Worm (Caenorhabditis elegans) whole organism, late embryonic: ENCODE data around the gene C16A3.2.

Experiments
- K09A11.1 ChIP-seq: sonication (generic microtip); optimal IDR thresholded peaks from 2 replicates; lab custom pipeline; 2017; ENCODE audit warnings: antibody characterized with exemption, mild to moderate bottlenecking, missing genetic modification characterization, missing compliant biosample characterization; ENCODE audit not compliant: insufficient read depth
- ceh-18 ChIP-seq: sonication (generic microtip); optimal IDR thresholded peaks from 2 replicates; lab custom pipeline; 2016; ENCODE audit warnings: missing genetic modification characterization, missing compliant biosample characterization
- dve-1 ChIP-seq: sonication (generic microtip); optimal IDR thresholded peaks from 2 replicates; lab custom pipeline; 2017; ENCODE audit warnings: antibody characterized with exemption, mild to moderate bottlenecking, missing genetic modification characterization, missing compliant biosample characterization
- elt-2 ChIP-seq: sonication (generic microtip); optimal IDR thresholded peaks from 2 replicates; lab custom pipeline; 2016; ENCODE audit warnings: missing genetic modification reagents, missing genetic modification characterization, missing compliant biosample characterization
- fkh-10 ChIP-seq: fragments of 150-350 bp; optimal IDR thresholded peaks from 2 replicates; lab custom pipeline; 2014; ENCODE audit warnings: missing biosample characterization, missing genetic modification reagents, missing genetic modification characterization
- gmeb-2 ChIP-seq: sonication (generic microtip); optimal IDR thresholded peaks from 2 replicates; lab custom pipeline; 2016; ENCODE audit warnings: missing genetic modification characterization, inconsistent platforms, missing compliant biosample characterization
- npax-4 ChIP-seq: sonication (generic microtip); optimal IDR thresholded peaks from 2 replicates; lab custom pipeline; 2016; ENCODE audit warnings: missing genetic modification characterization, missing compliant biosample characterization
- pha-4 ChIP-seq: fragments of 150-350 bp; optimal IDR thresholded peaks from 2 replicates; lab custom pipeline; 2018; ENCODE audit warnings: missing biosample characterization, missing genetic modification reagents, missing genetic modification characterization
- pqm-1 ChIP-seq: sonication (generic microtip); optimal IDR thresholded peaks from 2 replicates; lab custom pipeline; 2016; ENCODE audit warnings: missing genetic modification characterization, missing compliant biosample characterization
- sdc-2 ChIP-seq: sonication (generic microtip); optimal IDR thresholded peaks from 2 replicates; lab custom pipeline; 2016; ENCODE audit warnings: missing genotype, missing genetic modification characterization, missing compliant biosample characterization
- sox-2 ChIP-seq: fragments of 200-800 bp; sonication (Bioruptor generic); IDR thresholded peaks from 2 replicates; pipeline ENCODE4 v1.3.6; 2022; ENCODE audit warnings: missing genetic modification reagents, missing genetic modification characterization, missing compliant biosample characterization
- ttx-3 ChIP-seq: sonication (generic microtip); optimal IDR thresholded peaks from 2 replicates; lab custom pipeline; 2016; ENCODE audit warnings: missing genetic modification reagents, missing genetic modification characterization, missing compliant biosample characterization

DNA sequence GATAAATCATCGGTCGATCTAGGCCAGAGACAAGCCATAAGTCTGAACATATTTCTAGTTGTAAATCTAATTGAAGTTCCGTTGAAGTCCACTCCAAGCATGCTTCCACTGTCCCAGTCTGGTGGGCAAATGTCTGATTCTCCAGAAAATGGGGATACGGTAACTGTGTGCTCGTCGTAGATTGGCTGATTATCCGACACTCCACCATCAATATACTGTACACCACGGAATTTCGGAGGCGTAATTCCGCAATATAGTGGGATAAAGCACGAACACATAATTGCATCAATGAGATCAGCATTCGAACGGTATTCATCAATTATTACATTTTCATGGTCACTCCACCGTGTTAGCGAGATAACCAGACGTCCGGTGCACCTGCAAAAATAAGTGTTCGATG is 28.6 kb downstream of the C16A3.2 start:
- TF ChIP-seq pqm-1 (tag; lab: Kevin White, UChicago) (no peak), ttx-3 (no peak), dve-1 (no peak), elt-2 (tag; lab: Kevin White, UChicago) (no peak), gmeb-2 (tag; lab: Kevin White, UChicago) (no peak), ceh-18 (tag; lab: Kevin White, UChicago) (no peak), sox-2 (no peak), pha-4 (tag; lab: Kevin White, UChicago) (no peak), npax-4 (no peak), K09A11.1 (tag; lab: Kevin White, UChicago) (no peak), sdc-2 (tag; lab: Kevin White, UChicago) (no peak), fkh-10 (no peak)
